Fruit fly (Drosophila melanogaster): ENCODE measurements around the gene CG42394.

CG42394 gene

dm6 chr3R:10832526-10833165 lies 17.0 kb upstream of the CG42394 start (continued):
- TF ChIP-seq CG4424 (GFP tag; optimal IDR thresholded peaks at IDR 0.05), result peak; percentile 32
- no peak for TF ChIP-seq Fer3 (tag; optimal IDR thresholded peaks at IDR 0.05)
- no peak for TF ChIP-seq CG11696 (GFP tag; IDR thresholded peaks at IDR 0.05)
- no peak for TF ChIP-seq wdn (GFP tag; IDR thresholded peaks at IDR 0.05)
- TF ChIP-seq sna (GFP tag; IDR thresholded peaks at IDR 0.05; ENCODE audit: partially characterized antibody), result no peak
- TF ChIP-seq ATbp (GFP tag; optimal IDR thresholded peaks at IDR 0.05), result peak; percentile 1
- TF ChIP-seq scrt (GFP tag; optimal IDR thresholded peaks at IDR 0.05), result no peak
- TF ChIP-seq Dad (GFP tag; optimal IDR thresholded peaks at IDR 0.05), result no peak
- no peak for TF ChIP-seq Usf (GFP tag; optimal IDR thresholded peaks at IDR 0.05)
- TF ChIP-seq zfh1 (GFP tag; IDR thresholded peaks at IDR 0.05), result peak; percentile 55; the same call in 1 of the 3 replicates
- no peak for TF ChIP-seq dan (GFP tag; IDR thresholded peaks at IDR 0.05)
- TF ChIP-seq Lim3 (GFP tag; IDR thresholded peaks at IDR 0.05), result no peak
- no peak for TF ChIP-seq CG6683 (GFP tag; optimal IDR thresholded peaks at IDR 0.05)
- TF ChIP-seq HHEX (GFP tag; optimal IDR thresholded peaks at IDR 0.05), result no peak
- TF ChIP-seq yki (optimal IDR thresholded peaks at IDR 0.05), result no peak
- no peak for TF ChIP-seq Nf-YC (tag; optimal IDR thresholded peaks at IDR 0.05)
- TF ChIP-seq CG18262 (tag; optimal IDR thresholded peaks at IDR 0.05), result peak; percentile 11
- no peak for TF ChIP-seq so (GFP tag; IDR thresholded peaks at IDR 0.05)
- no peak for TF ChIP-seq inv (GFP tag; IDR thresholded peaks at IDR 0.05; ENCODE audit: partially characterized antibody)
- no peak for TF ChIP-seq Dll (GFP tag; IDR thresholded peaks at IDR 0.05; ENCODE audit: partially characterized antibody)
- no peak for TF ChIP-seq ewg (GFP tag; optimal IDR thresholded peaks at IDR 0.05)
- TF ChIP-seq CG2678 (tag; optimal IDR thresholded peaks at IDR 0.05), result no peak
- TF ChIP-seq CG10979 (tag; optimal IDR thresholded peaks at IDR 0.05), result peak; percentile 27
- peak; percentile 8 for TF ChIP-seq Abd-B (GFP tag; optimal IDR thresholded peaks at IDR 0.05)
- TF ChIP-seq pan (optimal IDR thresholded peaks at IDR 0.05), result no peak
- TF ChIP-seq pan (GFP tag; optimal IDR thresholded peaks at IDR 0.05 in 1 of 2, IDR thresholded peaks at IDR 0.05 in 1 of 2), result no peak
- no peak for TF ChIP-seq Dref (GFP tag; IDR thresholded peaks at IDR 0.05)
- TF ChIP-seq lmd (GFP tag; IDR thresholded peaks at IDR 0.05), result peak; percentile 24; the same call in 1 of the 2 replicates
- no peak for TF ChIP-seq peb (GFP tag; IDR thresholded peaks at IDR 0.05)
- no peak for TF ChIP-seq Adf1 (GFP tag; IDR thresholded peaks at IDR 0.05)
- TF ChIP-seq usp (GFP tag; optimal IDR thresholded peaks at IDR 0.05), result no peak
- no peak for TF ChIP-seq Xbp1 (GFP tag; optimal IDR thresholded peaks at IDR 0.05)
- TF ChIP-seq sob (GFP tag; IDR thresholded peaks at IDR 0.05), result no peak
- TF ChIP-seq stwl (tag; optimal IDR thresholded peaks at IDR 0.05), result no peak
- no peak for TF ChIP-seq CrebB (tag; optimal IDR thresholded peaks at IDR 0.05)
- TF ChIP-seq CG15269 (tag; optimal IDR thresholded peaks at IDR 0.05), result no peak
- TF ChIP-seq CG18764 (GFP tag; optimal IDR thresholded peaks at IDR 0.05), result no peak
- peak; percentile 8 for TF ChIP-seq CG9727 (GFP tag; optimal IDR thresholded peaks at IDR 0.05)
- no peak for TF ChIP-seq E2f1 (GFP tag; IDR thresholded peaks at IDR 0.05)
- TF ChIP-seq sd (tag; optimal IDR thresholded peaks at IDR 0.05), result no peak
- no peak for TF ChIP-seq ftz-f1 (GFP tag; optimal IDR thresholded peaks at IDR 0.05)
- no peak for TF ChIP-seq unpg (GFP tag; optimal IDR thresholded peaks at IDR 0.05)
- no peak for TF ChIP-seq CG11085 (GFP tag; IDR thresholded peaks at IDR 0.05)
- TF ChIP-seq CG31441 (GFP tag; IDR thresholded peaks at IDR 0.05), result peak; percentile 42; the same call in 1 of the 2 replicates
- no peak for TF ChIP-seq BtbVII (GFP tag; optimal IDR thresholded peaks at IDR 0.05)
- TF ChIP-seq MESR4 (GFP tag; optimal IDR thresholded peaks at IDR 0.05), result no peak
- no peak for TF ChIP-seq pum (GFP tag; optimal IDR thresholded peaks at IDR 0.05)
- no peak for TF ChIP-seq CG7928 (GFP tag; optimal IDR thresholded peaks at IDR 0.05)
- TF ChIP-seq Blimp-1 (GFP tag; optimal IDR thresholded peaks at IDR 0.05), result peak; percentile 17
- TF ChIP-seq Trl (optimal IDR thresholded peaks at IDR 0.05), result no peak
- no peak for TF ChIP-seq Trl (GFP tag; optimal IDR thresholded peaks at IDR 0.05)
- no peak for TF ChIP-seq jumu (GFP tag; optimal IDR thresholded peaks at IDR 0.05)

Data from whole organism, embryonic.